Fruit fly (Drosophila melanogaster) whole organism, prepupa: ENCODE data around the gene CG11638.

Source experiments
- CG11762 ChIP-seq: fragments of 200-800 bp; sonication (Bioruptor generic); optimal IDR thresholded peaks from 3 replicates; lab custom pipeline; 2016; ENCODE audit warnings: missing biosample characterization, missing genetic modification characterization; ENCODE audit not compliant: insufficient read depth
- CG3032 ChIP-seq: fragments of 200-800 bp; optimal IDR thresholded peaks from 2 replicates; lab custom pipeline; 2019; ENCODE audit warnings: missing biosample characterization, mild to moderate bottlenecking, missing genetic modification characterization, moderate library complexity
- Ets96B ChIP-seq: fragments of 200-800 bp; optimal IDR thresholded peaks from 2 replicates; lab custom pipeline; 2019; ENCODE audit warnings: missing biosample characterization, mild to moderate bottlenecking, missing genetic modification characterization, moderate library complexity
- Gug ChIP-seq: fragments of 200-800 bp; sonication (Bioruptor generic); IDR thresholded peaks from 2 replicates; pipeline ENCODE4 v1.3.6; 2022; ENCODE audit warnings: missing biosample characterization, missing genetic modification characterization
- Lpt ChIP-seq: fragments of 200-800 bp; sonication (Bioruptor generic); optimal IDR thresholded peaks from 3 replicates; lab custom pipeline; 2016; ENCODE audit warnings: missing biosample characterization, missing genetic modification characterization
- Smox ChIP-seq: fragments of 200-800 bp; sonication (Bioruptor generic); optimal IDR thresholded peaks from 3 replicates; lab custom pipeline; 2016; ENCODE audit warnings: missing biosample characterization, missing genetic modification characterization
- Sox102F ChIP-seq: fragments of 200-800 bp; sonication (Bioruptor generic); optimal IDR thresholded peaks from 2 replicates; lab custom pipeline; 2016; ENCODE audit warnings: missing biosample characterization, mild to moderate bottlenecking, missing genetic modification characterization
- net ChIP-seq: fragments of 200-800 bp; sonication (Bioruptor generic); optimal IDR thresholded peaks from 3 replicates; lab custom pipeline; 2016; ENCODE audit warnings: missing biosample characterization, missing genetic modification characterization
- pdm3 ChIP-seq: fragments of 200-800 bp; sonication (Bioruptor generic); optimal IDR thresholded peaks from 3 replicates; lab custom pipeline; 2016; ENCODE audit warnings: missing biosample characterization, missing genetic modification characterization
- salr ChIP-seq, 2 experiments: fragments of 200-800 bp; sonication (Bioruptor generic); optimal IDR thresholded peaks; 3 replicates each; lab custom pipeline; 2016 to 2018; ENCODE audit warnings: missing biosample characterization in 2 of 2, missing genetic modification characterization in 2 of 2, mild to moderate bottlenecking in 1 of 2
- ss ChIP-seq, 2 experiments: fragments of 200-800 bp; sonication (Bioruptor generic); optimal IDR thresholded peaks; 2 replicates in 1 of 2; 3 replicates in 1 of 2; lab custom pipeline; 2017 to 2018; ENCODE audit warnings: mild to moderate bottlenecking in 2 of 2, missing biosample characterization in 2 of 2, missing genetic modification characterization in 2 of 2, moderate library complexity in 1 of 2

dm6 chrX:1063143-1063542 lies 36.6 kb upstream of the CG11638 start:
- no peak for TF ChIP-seq CG11762 (GFP tag; lab: Kevin White, UChicago)
- TF ChIP-seq Sox102F (GFP tag; lab: Kevin White, UChicago) = no peak
- no peak for TF ChIP-seq pdm3 (GFP tag; lab: Kevin White, UChicago)
- no peak for TF ChIP-seq Gug (GFP tag; lab: Robert Waterston, UW)
- TF ChIP-seq Smox = no peak
- TF ChIP-seq net (GFP tag; lab: Kevin White, UChicago) = no peak
- TF ChIP-seq ss (GFP tag; optimal IDR thresholded peaks at IDR 0.05; lab: Kevin White, UChicago) = no peak
- no peak for TF ChIP-seq Ets96B
- no peak for TF ChIP-seq salr (GFP tag; optimal IDR thresholded peaks at IDR 0.05; lab: Kevin White, UChicago)
- no peak for TF ChIP-seq Lpt
- no peak for TF ChIP-seq CG3032 (tag; lab: Kevin White, UChicago)
